Worm (Caenorhabditis elegans): ENCODE measurements around the gene K10H10.4.

DNA sequence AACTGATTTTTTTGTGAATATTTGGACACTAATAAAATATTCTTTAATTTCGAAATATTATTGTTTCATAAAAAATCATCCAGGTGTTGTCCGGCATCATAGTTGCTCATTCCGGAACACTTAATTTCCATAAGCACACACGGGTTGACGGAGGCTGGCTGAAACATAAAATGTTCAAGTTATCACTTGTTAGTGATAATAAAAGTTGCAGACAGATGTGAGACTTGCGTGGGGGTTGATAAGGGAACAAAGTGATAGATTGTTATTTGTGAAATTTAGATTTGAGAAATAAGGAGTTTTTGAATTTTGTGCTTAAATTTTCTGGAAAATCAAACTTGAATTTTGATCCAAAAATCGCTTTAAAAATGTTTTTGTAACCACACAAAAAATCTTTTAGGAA, 9.9 kb downstream of the K10H10.4 start:
- no peak for TF ChIP-seq ceh-13 (GFP tag; optimal IDR thresholded peaks at IDR 0.05)
- no peak for TF ChIP-seq hnd-1 (tag; optimal IDR thresholded peaks at IDR 0.05)

Measured in whole organism, early embryonic.